Fruit fly (Drosophila melanogaster): ENCODE measurements around the gene gukh.

gukh gene

DNA sequence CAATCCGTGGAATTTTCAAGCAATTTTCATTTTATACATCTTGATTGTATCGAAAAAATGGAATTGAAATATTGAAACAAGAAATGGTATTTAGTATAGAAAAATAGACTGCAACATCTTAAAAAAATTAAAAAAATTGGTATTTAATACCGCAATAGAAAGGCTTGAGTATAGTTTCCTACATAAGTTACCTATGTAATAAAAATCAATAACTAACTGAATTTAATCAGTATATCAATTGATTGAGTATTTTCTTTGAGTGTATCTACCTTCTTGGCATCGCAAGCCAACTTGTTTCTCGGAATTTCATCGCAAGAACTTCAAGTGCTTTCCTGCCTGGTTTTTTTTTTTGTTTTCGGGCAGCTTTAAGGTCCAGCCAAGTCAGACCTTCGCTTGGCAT lies 6.7 kb downstream of the gukh start (continued):
- TF ChIP-seq spab (GFP tag; optimal IDR thresholded peaks at IDR 0.05) (peak; percentile 62), Hr39 (GFP tag; optimal IDR thresholded peaks at IDR 0.05) (peak; percentile 66), Met (GFP tag; optimal IDR thresholded peaks at IDR 0.05) (peak; percentile 84), dsx (GFP tag; optimal IDR thresholded peaks at IDR 0.05; ENCODE audit: poor library complexity, severe bottlenecking) (peak; percentile 6), achi (GFP tag; optimal IDR thresholded peaks at IDR 0.05) (peak; percentile 69), CG6854 (GFP tag; optimal IDR thresholded peaks at IDR 0.05) (no peak), CG8319 (GFP tag; optimal IDR thresholded peaks at IDR 0.05) (peak; percentile 49), CG15336 (GFP tag; IDR thresholded peaks at IDR 0.05) (no peak), OdsH (GFP tag; optimal IDR thresholded peaks at IDR 0.05) (peak; percentile 69), pdm3 (GFP tag; optimal IDR thresholded peaks at IDR 0.05) (peak; percentile 55), Eip75B (GFP tag; optimal IDR thresholded peaks at IDR 0.05) (peak; percentile 80), Sox102F (GFP tag; optimal IDR thresholded peaks at IDR 0.05) (peak; percentile 77), CG11294 (GFP tag; IDR thresholded peaks at IDR 0.05) (no peak), CG31627 (GFP tag; optimal IDR thresholded peaks at IDR 0.05) (peak; percentile 72), vri (GFP tag; optimal IDR thresholded peaks at IDR 0.05) (peak; percentile 24), eg (GFP tag; IDR thresholded peaks at IDR 0.05) (no peak), Ets96B (tag; optimal IDR thresholded peaks at IDR 0.05) (peak; percentile 81), Lpt (GFP tag; optimal IDR thresholded peaks at IDR 0.05) (no peak), Hr38 (GFP tag; optimal IDR thresholded peaks at IDR 0.05) (no peak), CG10631 (GFP tag; optimal IDR thresholded peaks at IDR 0.05) (peak; percentile 78), net (GFP tag; optimal IDR thresholded peaks at IDR 0.05) (peak; percentile 38), CG9139 (GFP tag; optimal IDR thresholded peaks at IDR 0.05) (no peak), CG3032 (tag; optimal IDR thresholded peaks at IDR 0.05) (peak; percentile 71), CG6163 (GFP tag; IDR thresholded peaks at IDR 0.05) (no peak), fd85E (GFP tag; optimal IDR thresholded peaks at IDR 0.05) (no peak), CG7368 (GFP tag; optimal IDR thresholded peaks at IDR 0.05) (peak; percentile 48), svp (GFP tag) (peak; percentile 93), CG8119 (GFP tag; IDR thresholded peaks at IDR 0.05) (0 out of 3 replicates have a peak, but pooled peaks have one; percentile 20), Blimp-1 (GFP tag; optimal IDR thresholded peaks at IDR 0.05) (no peak), Gug (GFP tag; IDR thresholded peaks at IDR 0.05) (peak; percentile 38; the same call in 1 of the 2 replicates), salr (GFP tag; optimal IDR thresholded peaks at IDR 0.05) (peak in 1 of 2 experiments; percentile 66), CG34406 (GFP tag; optimal IDR thresholded peaks at IDR 0.05) (peak; percentile 71), Smox (GFP tag; optimal IDR thresholded peaks at IDR 0.05) (peak; percentile 78), Sox15 (GFP tag; optimal IDR thresholded peaks at IDR 0.05) (peak; percentile 33), CG11902 (GFP tag; optimal IDR thresholded peaks at IDR 0.05) (peak; percentile 38), CG6808 (GFP tag; optimal IDR thresholded peaks at IDR 0.05) (peak; percentile 75), CG8632 (GFP tag; optimal IDR thresholded peaks at IDR 0.05) (peak; percentile 48), topi (GFP tag; optimal IDR thresholded peaks at IDR 0.05) (peak; percentile 85), Eip78C (GFP tag) (peak; percentile 96)

- no peak for TF ChIP-seq CG10631 (GFP tag; optimal IDR thresholded peaks at IDR 0.05)
- no peak for TF ChIP-seq OdsH (GFP tag; optimal IDR thresholded peaks at IDR 0.05)
- peak; percentile 15 for TF ChIP-seq vri (GFP tag; optimal IDR thresholded peaks at IDR 0.05)
- TF ChIP-seq fkh (GFP tag; optimal IDR thresholded peaks at IDR 0.05) = peak; percentile 44
- no peak for TF ChIP-seq fd85E (GFP tag; optimal IDR thresholded peaks at IDR 0.05)
- no peak for TF ChIP-seq Smox (GFP tag; optimal IDR thresholded peaks at IDR 0.05)
- no peak for TF ChIP-seq net (GFP tag; optimal IDR thresholded peaks at IDR 0.05)
- no peak for TF ChIP-seq fd59A (GFP tag; optimal IDR thresholded peaks at IDR 0.05)
- no peak for TF ChIP-seq ss (GFP tag; optimal IDR thresholded peaks at IDR 0.05)
- TF ChIP-seq CG11294 (GFP tag; IDR thresholded peaks at IDR 0.05) = no peak
- TF ChIP-seq CG16779 (tag; optimal IDR thresholded peaks at IDR 0.05) = no peak
These were observed 7.9 kb downstream of the gukh start for dm6 chr3R:18991721-18992120.

All from whole organism, prepupa.